Fruit fly (Drosophila melanogaster): ENCODE measurements around the gene CG3631.

DNA sequence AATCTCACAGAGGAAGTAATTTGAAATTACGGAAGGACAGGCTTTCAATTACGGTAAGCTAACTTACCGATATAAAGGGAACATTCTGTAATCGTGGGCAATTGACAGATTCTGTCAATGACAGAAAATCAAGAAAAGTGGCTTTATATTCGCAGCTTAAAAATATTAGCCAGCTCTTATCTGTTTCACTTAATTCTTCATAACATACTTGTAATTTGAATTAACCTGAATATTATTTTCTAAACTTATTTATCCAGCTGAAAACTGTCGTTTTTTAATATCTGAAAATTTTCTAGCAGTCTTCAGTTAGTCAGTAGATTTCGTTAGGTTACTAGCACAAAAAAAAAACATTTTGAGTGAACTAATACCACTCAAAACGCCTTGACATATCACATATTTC lies 34.5 kb upstream of the CG3631 start, which contains the start of gene CG3610:
- TF ChIP-seq Clk (GFP tag; optimal IDR thresholded peaks at IDR 0.05), result no peak
- TF ChIP-seq kay (GFP tag; ENCODE audit: borderline replicate concordance), result no peak
- no peak for TF ChIP-seq CG33017 (tag; optimal IDR thresholded peaks at IDR 0.05)
- TF ChIP-seq ovo (GFP tag; optimal IDR thresholded peaks at IDR 0.05), result no peak
- no peak for TF ChIP-seq Crg-1 (GFP tag; optimal IDR thresholded peaks at IDR 0.05)
- TF ChIP-seq cnc (optimal IDR thresholded peaks at IDR 0.05), result no peak
- no peak for TF ChIP-seq Hr96 (GFP tag; optimal IDR thresholded peaks at IDR 0.05)
- no peak for TF ChIP-seq toe (GFP tag; optimal IDR thresholded peaks at IDR 0.05)
- no peak for TF ChIP-seq CG7101 (tag; optimal IDR thresholded peaks at IDR 0.05)
- TF ChIP-seq CG14711 (tag; optimal IDR thresholded peaks at IDR 0.05), result no peak
- TF ChIP-seq pad (GFP tag; optimal IDR thresholded peaks at IDR 0.05), result no peak

Data from whole organism, adult.